Fruit fly (Drosophila melanogaster): ENCODE data around the gene POLDIP2.

POLDIP2 gene

dm6 chr3R:5497600-5497999 is 30.0 kb downstream of the POLDIP2 start:
- no peak for TF ChIP-seq noc (tag; optimal IDR thresholded peaks at IDR 0.05)

- TF ChIP-seq noc (tag; optimal IDR thresholded peaks at IDR 0.05), result no peak
Observed at dm6 chr3R:5502646-5503045, 35.1 kb downstream of the POLDIP2 start, which contains the start of gene NKCC. TSS of gene NKCC (minus strand) at chr3R:5502702.

- no peak for TF ChIP-seq noc (tag; optimal IDR thresholded peaks at IDR 0.05)
Observed at dm6 chr3R:5503789-5504387, 36.3 kb downstream of the POLDIP2 start.

- TF ChIP-seq noc (tag; optimal IDR thresholded peaks at IDR 0.05), result no peak
Observed at dm6 chr3R:5514759-5515158, 47.2 kb downstream of the POLDIP2 start.

- no peak for TF ChIP-seq noc (tag; optimal IDR thresholded peaks at IDR 0.05)
Observed at dm6 chr3R:5516582-5517001, 49.0 kb downstream of the POLDIP2 start.

- TF ChIP-seq noc (tag; optimal IDR thresholded peaks at IDR 0.05), result peak; percentile 61
Observed at dm6 chr3R:5517002-5517875, 49.7 kb downstream of the POLDIP2 start, which contains the start of gene Itpr. TSS of gene Itpr (plus strand) at chr3R:5517117.

dm6 chr3R:5517876-5518211 is 50.3 kb downstream of the POLDIP2 start:
- no peak for TF ChIP-seq noc (tag; optimal IDR thresholded peaks at IDR 0.05)

dm6 chr3R:5518627-5519026 is 51.0 kb downstream of the POLDIP2 start:
- no peak for TF ChIP-seq noc (tag; optimal IDR thresholded peaks at IDR 0.05)

Data from whole organism, larva.